Worm (Caenorhabditis elegans) whole organism, mixed stage, embryonic: ENCODE measurements around the gene str-171.

Source experiments
- ces-1 ChIP-seq: fragments of 150-350 bp; optimal IDR thresholded peaks from 2 replicates; lab custom pipeline; 2014; ENCODE audit warnings: missing biosample characterization, missing genetic modification reagents, missing genetic modification characterization
- flh-1 ChIP-seq: fragments of 200-800 bp; sonication (Bioruptor generic); optimal IDR thresholded peaks from 2 replicates; lab custom pipeline; 2018; ENCODE audit warnings: mild to moderate bottlenecking, missing genetic modification characterization, moderate library complexity, missing compliant biosample characterization
- lsy-2 ChIP-seq: fragments of 150-350 bp; optimal IDR thresholded peaks from 2 replicates; lab custom pipeline; 2014; ENCODE audit warnings: missing biosample characterization, missing genetic modification characterization
- nhr-12 ChIP-seq: fragments of 150-350 bp; optimal IDR thresholded peaks from 2 replicates; lab custom pipeline; 2014; ENCODE audit warnings: missing biosample characterization, missing genetic modification characterization
- snpc-4 ChIP-seq: fragments of 150-350 bp; optimal IDR thresholded peaks from 2 replicates; lab custom pipeline; 2014; ENCODE audit warnings: missing biosample characterization, missing genetic modification characterization
- unc-39 ChIP-seq: fragments of 150-350 bp; optimal IDR thresholded peaks from 2 replicates; lab custom pipeline; 2014; ENCODE audit warnings: missing biosample characterization, missing genetic modification characterization
- ztf-11 ChIP-seq: fragments of 150-350 bp; optimal IDR thresholded peaks from 2 replicates; lab custom pipeline; 2014; ENCODE audit warnings: missing biosample characterization, missing genetic modification characterization

DNA sequence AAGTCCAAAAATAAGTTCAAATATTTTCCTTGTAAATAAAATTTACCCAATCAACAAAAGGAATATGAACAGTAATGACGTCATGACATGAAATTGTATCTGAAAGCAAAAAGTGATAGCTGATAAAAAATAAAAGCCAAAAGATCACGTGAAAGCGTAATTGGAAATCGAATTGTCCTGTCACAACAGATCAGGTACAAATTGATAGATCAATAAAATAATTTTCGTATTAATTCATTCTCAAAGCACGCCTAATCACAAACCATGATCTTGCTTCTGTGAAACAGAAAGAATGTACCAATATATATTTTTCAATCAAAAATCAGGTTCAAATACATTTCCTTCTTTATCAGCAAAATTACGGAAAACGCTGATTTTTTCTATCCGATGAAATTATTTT, 12.8 kb downstream of the str-171 start, which contains the start of gene flor-1:
- TF ChIP-seq snpc-4 (tag; lab: Kevin White, UChicago) (no peak), flh-1 (GFP tag; lab: Kevin White, UChicago) (no peak), lsy-2 (tag; lab: Kevin White, UChicago) (no peak), ces-1 (GFP tag; lab: Kevin White, UChicago) (no peak), nhr-12 (tag; lab: Kevin White, UChicago) (no peak), unc-39 (tag; lab: Kevin White, UChicago) (no peak), ztf-11 (tag; lab: Kevin White, UChicago) (no peak)
